Worm (Caenorhabditis elegans) whole organism, midembryonic: Measurements from ENCODE around the gene C53D6.8.

Source experiments
- T22C8.4 ChIP-seq: fragments of 200-800 bp; sonication (Bioruptor generic); IDR thresholded peaks from 2 replicates; pipeline ENCODE4 v1.3.6; 2022; ENCODE audit warnings: missing genetic modification characterization, missing compliant biosample characterization
- cog-1 ChIP-seq: sonication (generic microtip); optimal IDR thresholded peaks from 2 replicates; lab custom pipeline; 2016; ENCODE audit warnings: missing genetic modification characterization, missing compliant biosample characterization
- flt-1 ChIP-seq: fragments of 200-800 bp; sonication (Bioruptor generic); IDR thresholded peaks from 2 replicates; pipeline ENCODE4 v1.3.6; 2022; ENCODE audit warnings: missing genetic modification characterization, missing compliant biosample characterization
- klf-2 ChIP-seq: fragments of 200-800 bp; sonication (Bioruptor generic); conservative IDR thresholded peaks from 2 replicates; pipeline ENCODE4 v1.3.6; 2022; ENCODE audit warnings: missing genetic modification reagents, missing genetic modification characterization, missing compliant biosample characterization
- med-1 ChIP-seq: sonication (generic microtip); optimal IDR thresholded peaks from 2 replicates; lab custom pipeline; 2017; ENCODE audit warnings: missing genetic modification characterization, mild to moderate bottlenecking, missing compliant biosample characterization, antibody characterized with exemption, missing genetic modification reagents; ENCODE audit not compliant: insufficient read depth
- ref-1 ChIP-seq: fragments of 200-800 bp; sonication (Bioruptor generic); conservative IDR thresholded peaks from 2 replicates; pipeline ENCODE4 v1.3.6; 2022; ENCODE audit warnings: missing genetic modification reagents, missing genetic modification characterization, missing compliant biosample characterization
- tab-1 ChIP-seq: fragments of 200-800 bp; sonication (Bioruptor generic); IDR thresholded peaks from 2 replicates; pipeline ENCODE4 v1.3.6; 2022; ENCODE audit warnings: missing genetic modification characterization, missing compliant biosample characterization
- ztf-23 ChIP-seq: fragments of 200-800 bp; sonication (Bioruptor generic); IDR thresholded peaks from 2 replicates; pipeline ENCODE4 v1.3.6; 2022; ENCODE audit warnings: missing genetic modification reagents, missing genetic modification characterization, missing compliant biosample characterization
- ztf-29 ChIP-seq: fragments of 200-800 bp; sonication (Bioruptor generic); IDR thresholded peaks from 2 replicates; pipeline ENCODE4 v1.3.6; 2022; ENCODE audit warnings: missing genetic modification reagents, missing genetic modification characterization, missing compliant biosample characterization

Gene C53D6.8

ce11 chrIV:9021245-9021779 lies 18.8 kb upstream of the C53D6.8 start:
- TF ChIP-seq ztf-23 (GFP tag; lab: Robert Waterston, UW): no peak
- no peak for TF ChIP-seq klf-2
- TF ChIP-seq T22C8.4 (GFP tag; lab: Robert Waterston, UW): no peak
- TF ChIP-seq tab-1 (GFP tag; lab: Robert Waterston, UW): no peak
- no peak for TF ChIP-seq cog-1 (tag; lab: Kevin White, UChicago)
- no peak for TF ChIP-seq flt-1 (GFP tag; lab: Robert Waterston, UW)
- TF ChIP-seq med-1 (GFP tag; lab: Kevin White, UChicago): no peak
- TF ChIP-seq ztf-29 (GFP tag; lab: Robert Waterston, UW): no peak
- TF ChIP-seq ref-1 (GFP tag; lab: Robert Waterston, UW): no peak

DNA sequence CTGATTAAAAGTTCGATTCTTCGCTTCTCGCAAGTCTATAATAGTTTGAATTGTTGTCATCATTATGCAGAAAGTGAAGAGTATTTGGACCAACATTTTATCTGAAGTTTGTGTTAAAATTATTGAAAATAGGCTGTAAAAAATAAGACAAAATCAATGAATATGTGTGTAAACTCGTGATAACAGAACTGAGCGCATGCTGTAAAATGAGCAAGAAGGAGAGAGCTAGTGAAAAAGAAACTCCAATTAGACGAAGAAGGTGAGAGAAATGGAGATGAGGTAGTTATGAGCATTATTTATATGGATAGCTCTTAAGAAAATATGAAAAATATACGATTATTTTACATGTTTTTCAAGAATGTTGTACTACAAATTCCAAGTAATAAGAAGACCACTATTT lies 18.3 kb upstream of the C53D6.8 start, which contains the start of gene C53D6.4:
Gene C53D6.4, minus strand, starts transcription at position 101 of the 400 bp plus-strand sequence.
- TF ChIP-seq tab-1 (GFP tag; lab: Robert Waterston, UW) (no peak), med-1 (GFP tag; lab: Kevin White, UChicago) (no peak), flt-1 (GFP tag; lab: Robert Waterston, UW) (no peak), ztf-23 (GFP tag; lab: Robert Waterston, UW) (no peak), T22C8.4 (GFP tag; lab: Robert Waterston, UW) (no peak), klf-2 (no peak), ztf-29 (GFP tag; lab: Robert Waterston, UW) (no peak), ref-1 (GFP tag; lab: Robert Waterston, UW) (no peak), cog-1 (tag; lab: Kevin White, UChicago) (no peak)

DNA sequence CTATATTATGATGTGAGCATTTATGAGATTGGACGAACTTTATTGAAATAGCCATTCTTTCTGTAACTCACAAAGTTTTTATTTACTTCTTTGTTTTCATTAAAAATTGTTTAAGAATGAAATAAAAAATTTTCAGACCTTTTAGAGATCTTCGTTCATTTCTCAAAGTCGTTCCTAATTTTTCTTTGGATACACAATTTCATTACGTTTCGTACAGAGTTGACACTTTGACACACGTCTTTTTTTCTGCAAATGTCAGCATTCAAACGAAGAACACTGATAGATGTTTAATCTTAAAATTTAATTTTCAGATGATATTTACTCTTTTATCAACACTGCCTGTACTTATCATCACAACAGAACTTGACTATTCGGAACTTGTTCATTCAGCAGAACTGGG lies 13.9 kb upstream of the C53D6.8 start, which contains the start of gene acc-2:
Gene acc-2, plus strand, starts transcription at position 301 of the 400 bp plus-strand sequence.
- no peak for TF ChIP-seq klf-2
- no peak for TF ChIP-seq ztf-23 (GFP tag; lab: Robert Waterston, UW)

ce11 chrIV:9010257-9010656 lies 7.7 kb upstream of the C53D6.8 start, which contains the start of gene C53D6.11:
Gene C53D6.11 (plus strand): TSS chrIV:9010584.
- TF ChIP-seq ztf-29 (GFP tag; lab: Robert Waterston, UW): no peak

ce11 chrIV:9007947-9008346 lies 5.4 kb upstream of the C53D6.8 start:
- TF ChIP-seq tab-1 (GFP tag; lab: Robert Waterston, UW) (no peak), cog-1 (tag; lab: Kevin White, UChicago) (no peak), ztf-29 (GFP tag; lab: Robert Waterston, UW) (no peak), med-1 (GFP tag; lab: Kevin White, UChicago) (no peak), ref-1 (GFP tag; lab: Robert Waterston, UW) (no peak), T22C8.4 (GFP tag; lab: Robert Waterston, UW) (no peak), flt-1 (GFP tag; lab: Robert Waterston, UW) (no peak), ztf-23 (GFP tag; lab: Robert Waterston, UW) (no peak), klf-2 (no peak)

- TF ChIP-seq T22C8.4 (GFP tag; lab: Robert Waterston, UW): no peak
- no peak for TF ChIP-seq klf-2
- no peak for TF ChIP-seq ztf-29 (GFP tag; lab: Robert Waterston, UW)
- TF ChIP-seq ztf-23 (GFP tag; lab: Robert Waterston, UW): no peak
- no peak for TF ChIP-seq tab-1 (GFP tag; lab: Robert Waterston, UW)
- TF ChIP-seq med-1 (GFP tag; lab: Kevin White, UChicago): no peak
- TF ChIP-seq ref-1 (GFP tag; lab: Robert Waterston, UW): no peak
- no peak for TF ChIP-seq flt-1 (GFP tag; lab: Robert Waterston, UW)
- TF ChIP-seq cog-1 (tag; lab: Kevin White, UChicago): no peak
These were observed 2.8 kb upstream of the C53D6.8 start, which contains the start of gene unc-129 for ce11 chrIV:9005310-9005709. Gene unc-129 (minus strand): TSS chrIV:9005410.

DNA sequence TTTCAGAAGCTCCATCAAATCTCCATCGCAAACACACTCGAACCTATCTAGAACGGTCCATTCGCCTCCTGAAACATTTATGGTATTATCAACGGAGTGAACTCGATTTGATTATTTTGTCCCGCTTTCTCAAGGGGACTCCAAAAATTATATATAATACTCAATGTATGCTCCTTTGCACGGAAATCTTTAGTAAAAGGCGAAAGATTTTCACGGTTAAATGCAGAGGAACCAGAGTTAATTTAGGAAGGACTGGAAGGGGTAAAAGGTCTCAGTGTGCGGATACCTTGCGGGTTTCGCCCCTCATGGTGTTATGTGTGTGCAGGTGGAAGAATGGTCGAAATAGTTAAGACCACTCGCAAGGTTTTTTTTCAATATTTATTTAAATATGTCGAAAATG lies 1.4 kb downstream of the C53D6.8 start:
- no peak for TF ChIP-seq T22C8.4 (GFP tag; lab: Robert Waterston, UW)
- no peak for TF ChIP-seq ztf-23 (GFP tag; lab: Robert Waterston, UW)
- no peak for TF ChIP-seq cog-1 (tag; lab: Kevin White, UChicago)
- TF ChIP-seq ref-1 (GFP tag; lab: Robert Waterston, UW): no peak
- TF ChIP-seq ztf-29 (GFP tag; lab: Robert Waterston, UW): no peak
- TF ChIP-seq med-1 (GFP tag; lab: Kevin White, UChicago): no peak
- TF ChIP-seq flt-1 (GFP tag; lab: Robert Waterston, UW): no peak
- no peak for TF ChIP-seq tab-1 (GFP tag; lab: Robert Waterston, UW)
- TF ChIP-seq klf-2: no peak

DNA sequence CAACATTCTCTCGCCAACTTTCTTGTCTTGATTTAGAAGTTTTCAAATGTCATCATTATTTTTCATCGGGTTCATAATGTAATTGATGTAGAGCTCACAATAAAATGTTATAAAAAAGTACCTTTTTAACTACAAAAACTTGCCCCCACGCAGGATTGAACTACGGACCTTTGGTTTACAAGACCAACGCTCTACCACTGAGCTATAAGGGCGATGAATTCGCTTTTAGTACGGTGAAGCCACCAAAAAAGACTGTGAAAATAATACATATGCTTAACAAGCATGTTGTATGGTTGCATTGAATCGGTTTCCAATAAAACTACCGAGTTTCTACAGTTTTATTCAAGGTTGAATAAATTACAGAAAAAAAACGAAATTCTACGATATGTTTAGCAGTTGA lies 1.9 kb downstream of the C53D6.8 start:
- TF ChIP-seq med-1 (GFP tag; lab: Kevin White, UChicago) (no peak), klf-2 (no peak), cog-1 (tag; lab: Kevin White, UChicago) (no peak), ref-1 (GFP tag; lab: Robert Waterston, UW) (no peak), tab-1 (GFP tag; lab: Robert Waterston, UW) (no peak), T22C8.4 (GFP tag; lab: Robert Waterston, UW) (no peak), ztf-29 (GFP tag; lab: Robert Waterston, UW) (no peak), flt-1 (GFP tag; lab: Robert Waterston, UW) (no peak), ztf-23 (GFP tag; lab: Robert Waterston, UW) (no peak)

ce11 chrIV:8994487-8994886 lies 8.0 kb downstream of the C53D6.8 start:
- TF ChIP-seq ztf-29 (GFP tag; lab: Robert Waterston, UW) (no peak), cog-1 (tag; lab: Kevin White, UChicago) (no peak), flt-1 (GFP tag; lab: Robert Waterston, UW) (no peak), ref-1 (GFP tag; lab: Robert Waterston, UW) (no peak), ztf-23 (GFP tag; lab: Robert Waterston, UW) (no peak), T22C8.4 (GFP tag; lab: Robert Waterston, UW) (no peak), klf-2 (no peak), tab-1 (GFP tag; lab: Robert Waterston, UW) (no peak), med-1 (GFP tag; lab: Kevin White, UChicago) (no peak)
